Fruit fly (Drosophila melanogaster) whole organism, embryonic: ENCODE measurements around the gene CG43085.
A peak's percentile ranks its signal among the peaks of the same experiment; 100 is the strongest.

Source experiments
- Antp ChIP-seq: fragments of 200-800 bp; sonication (Bioruptor generic); optimal IDR thresholded peaks from 3 replicates; lab custom pipeline; 2016; ENCODE audit warnings: missing biosample characterization, missing genetic modification characterization
- CG14860 ChIP-seq: fragments of 200-800 bp; sonication (Bioruptor generic); IDR thresholded peaks from 3 replicates; pipeline ENCODE4 v1.3.6; 2022; ENCODE audit warnings: missing biosample characterization, missing genetic modification characterization; ENCODE audit not compliant: partially characterized antibody
- CG14965 ChIP-seq: fragments of 200-800 bp; sonication (Bioruptor generic); optimal IDR thresholded peaks from 2 replicates; lab custom pipeline; 2016; ENCODE audit warnings: missing biosample characterization, missing genetic modification characterization, borderline replicate concordance
- CG1602 ChIP-seq: fragments of 200-800 bp; sonication (Bioruptor generic); optimal IDR thresholded peaks from 3 replicates; lab custom pipeline; 2016; ENCODE audit warnings: missing biosample characterization, missing genetic modification characterization
- CG16815 ChIP-seq: fragments of 200-800 bp; sonication (Bioruptor generic); optimal IDR thresholded peaks from 3 replicates; lab custom pipeline; 2017; ENCODE audit warnings: missing biosample characterization, mild to moderate bottlenecking, missing genetic modification characterization
- CG17361 ChIP-seq: fragments of 200-800 bp; sonication (Bioruptor generic); IDR thresholded peaks from 3 replicates; pipeline ENCODE4 v1.3.6; 2022; ENCODE audit warnings: missing biosample characterization, missing genetic modification characterization
- CG18011 ChIP-seq: fragments of 200-800 bp; sonication (Bioruptor generic); optimal IDR thresholded peaks from 2 replicates; lab custom pipeline; 2017; ENCODE audit warnings: missing biosample characterization, missing genetic modification characterization, mild to moderate bottlenecking, moderate library complexity, missing genotype
- CG34376 ChIP-seq: fragments of 200-800 bp; sonication (Bioruptor generic); optimal IDR thresholded peaks from 2 replicates; lab custom pipeline; 2018; ENCODE audit warnings: missing biosample characterization, mild to moderate bottlenecking, missing genetic modification characterization
- CG5180 ChIP-seq: fragments of 200-800 bp; sonication (Bioruptor generic); optimal IDR thresholded peaks from 3 replicates; lab custom pipeline; 2017; ENCODE audit warnings: missing biosample characterization, missing genetic modification characterization, mild to moderate bottlenecking, moderate library complexity, missing genetic modification reagents
- CG6813 ChIP-seq: fragments of 200-800 bp; sonication (Bioruptor generic); optimal IDR thresholded peaks from 2 replicates; lab custom pipeline; 2017; ENCODE audit warnings: missing biosample characterization, missing genetic modification characterization, mild to moderate bottlenecking, moderate library complexity, missing genetic modification reagents
- CG7372 ChIP-seq: fragments of 200-800 bp; sonication (Bioruptor generic); IDR thresholded peaks from 2 replicates; pipeline ENCODE4 v1.3.6; 2022; ENCODE audit warnings: missing biosample characterization, missing genetic modification characterization
- CG7556 ChIP-seq: fragments of 200-800 bp; sonication (Bioruptor generic); optimal IDR thresholded peaks from 2 replicates; lab custom pipeline; 2017; ENCODE audit warnings: missing biosample characterization, mild to moderate bottlenecking, missing genetic modification characterization
- CG8089 ChIP-seq: fragments of 200-800 bp; sonication (Bioruptor generic); optimal IDR thresholded peaks from 3 replicates; lab custom pipeline; 2016; ENCODE audit warnings: missing biosample characterization, missing genetic modification characterization
- CG9215 ChIP-seq: fragments of 200-800 bp; sonication (Bioruptor generic); IDR thresholded peaks from 2 replicates; pipeline ENCODE4 v1.3.6; 2022; ENCODE audit warnings: missing biosample characterization, missing genetic modification characterization
- CG9437 ChIP-seq: fragments of 200-800 bp; sonication (Bioruptor generic); optimal IDR thresholded peaks from 2 replicates; lab custom pipeline; 2018; ENCODE audit warnings: missing biosample characterization, mild to moderate bottlenecking, missing genetic modification characterization
- CHES-1-like ChIP-seq: fragments of 200-800 bp; sonication (Bioruptor generic); optimal IDR thresholded peaks from 2 replicates; lab custom pipeline; 2016; ENCODE audit warnings: missing biosample characterization, missing genetic modification characterization
- CTCF ChIP-seq: fragments of 200-800 bp; sonication (Bioruptor generic); optimal IDR thresholded peaks from 2 replicates; lab custom pipeline; 2017; ENCODE audit warnings: missing biosample characterization, mild to moderate bottlenecking, missing genetic modification characterization, moderate library complexity
- Camta ChIP-seq: fragments of 200-800 bp; sonication (Bioruptor generic); optimal IDR thresholded peaks from 2 replicates; lab custom pipeline; 2016; ENCODE audit warnings: missing biosample characterization, missing genetic modification characterization
- Dip3 ChIP-seq: fragments of 200-800 bp; sonication (Bioruptor generic); optimal IDR thresholded peaks from 3 replicates; lab custom pipeline; 2016; ENCODE audit warnings: missing biosample characterization, missing genetic modification characterization
- Dll ChIP-seq: fragments of 200-800 bp; sonication (Bioruptor generic); IDR thresholded peaks from 4 replicates; pipeline ENCODE4 v1.3.6; 2022; ENCODE audit warnings: missing biosample characterization, missing genetic modification characterization; ENCODE audit not compliant: partially characterized antibody
- Hey ChIP-seq: fragments of 200-800 bp; sonication (Bioruptor generic); optimal IDR thresholded peaks from 3 replicates; lab custom pipeline; 2018; ENCODE audit warnings: missing biosample characterization, mild to moderate bottlenecking, missing genetic modification characterization
- Lim3 ChIP-seq: fragments of 200-800 bp; sonication (Bioruptor generic); IDR thresholded peaks from 2 replicates; pipeline ENCODE4 v1.3.6; 2022; ENCODE audit warnings: missing biosample characterization, missing genetic modification characterization
- Mad ChIP-seq: fragments of 200-800 bp; sonication (Bioruptor generic); optimal IDR thresholded peaks from 2 replicates; lab custom pipeline; 2016; ENCODE audit warnings: missing biosample characterization, missing genetic modification characterization
- Myb ChIP-seq: fragments of 200-800 bp; sonication (Bioruptor generic); optimal IDR thresholded peaks from 2 replicates; lab custom pipeline; 2016; ENCODE audit warnings: missing biosample characterization, missing genetic modification characterization
- Sox102F ChIP-seq: fragments of 200-800 bp; sonication (Bioruptor generic); optimal IDR thresholded peaks from 2 replicates; lab custom pipeline; 2018; ENCODE audit warnings: missing biosample characterization, mild to moderate bottlenecking, missing genetic modification characterization, moderate library complexity
- Sry-δ ChIP-seq: fragments of 200-800 bp; sonication (Bioruptor generic); optimal IDR thresholded peaks from 2 replicates; lab custom pipeline; 2016; ENCODE audit warnings: missing biosample characterization, missing genetic modification characterization
- Taf1 ChIP-seq: fragments of 200-800 bp; sonication (Bioruptor generic); IDR thresholded peaks from 2 replicates; pipeline ENCODE4 v1.3.6; 2022; ENCODE audit warnings: missing biosample characterization, missing genetic modification characterization
- Xbp1 ChIP-seq: fragments of 200-800 bp; sonication (Bioruptor generic); optimal IDR thresholded peaks from 3 replicates; lab custom pipeline; 2016; ENCODE audit warnings: missing biosample characterization, mild to moderate bottlenecking, missing genetic modification characterization
- bigmax ChIP-seq: fragments of 200-800 bp; sonication (Bioruptor generic); optimal IDR thresholded peaks from 2 replicates; lab custom pipeline; 2018; ENCODE audit warnings: missing biosample characterization, mild to moderate bottlenecking, missing genetic modification characterization
- cato ChIP-seq: fragments of 200-800 bp; sonication (Bioruptor generic); optimal IDR thresholded peaks from 2 replicates; lab custom pipeline; 2016; ENCODE audit warnings: missing biosample characterization, missing genetic modification characterization, borderline replicate concordance
- caup ChIP-seq: fragments of 200-800 bp; sonication (Bioruptor generic); optimal IDR thresholded peaks from 3 replicates; lab custom pipeline; 2017; ENCODE audit warnings: missing biosample characterization, mild to moderate bottlenecking, missing genetic modification characterization, moderate library complexity; ENCODE audit not compliant: severe bottlenecking
- ci ChIP-seq: fragments of 200-800 bp; sonication (Bioruptor generic); IDR thresholded peaks from 3 replicates; pipeline ENCODE4 v1.3.6; 2022; ENCODE audit warnings: missing biosample characterization, missing genetic modification characterization
- disco-r ChIP-seq: fragments of 200-800 bp; sonication (Bioruptor generic); optimal IDR thresholded peaks from 2 replicates; lab custom pipeline; 2016; ENCODE audit warnings: missing biosample characterization, missing genetic modification characterization
- dysf ChIP-seq: fragments of 200-800 bp; sonication (Bioruptor generic); IDR thresholded peaks from 3 replicates; pipeline ENCODE4 v1.3.6; 2022; ENCODE audit warnings: missing biosample characterization, missing genetic modification characterization
- ems ChIP-seq: fragments of 200-800 bp; sonication (Bioruptor generic); optimal IDR thresholded peaks from 3 replicates; lab custom pipeline; 2016; ENCODE audit warnings: missing biosample characterization, missing genetic modification characterization
- esg ChIP-seq: fragments of 200-800 bp; sonication (Bioruptor generic); conservative IDR thresholded peaks from 2 replicates; pipeline ENCODE4 v1.3.6; 2022; ENCODE audit warnings: missing biosample characterization, missing genetic modification characterization
- fu2 ChIP-seq: fragments of 200-800 bp; sonication (Bioruptor generic); optimal IDR thresholded peaks from 2 replicates; lab custom pipeline; 2016; ENCODE audit warnings: missing biosample characterization, missing genetic modification characterization
- gsb-n ChIP-seq: fragments of 200-800 bp; sonication (Bioruptor generic); optimal IDR thresholded peaks from 3 replicates; lab custom pipeline; 2018; ENCODE audit warnings: missing biosample characterization, mild to moderate bottlenecking, missing genetic modification characterization
- jing ChIP-seq: fragments of 200-800 bp; sonication (Bioruptor generic); optimal IDR thresholded peaks from 2 replicates; lab custom pipeline; 2018; ENCODE audit warnings: missing biosample characterization, mild to moderate bottlenecking, missing genetic modification characterization
- mam ChIP-seq: fragments of 200-800 bp; sonication (Bioruptor generic); optimal IDR thresholded peaks from 3 replicates; lab custom pipeline; 2016; ENCODE audit warnings: missing biosample characterization, missing genetic modification characterization
- odd ChIP-seq: fragments of 200-800 bp; sonication (Bioruptor generic); optimal IDR thresholded peaks from 2 replicates; lab custom pipeline; 2017; ENCODE audit warnings: missing biosample characterization, mild to moderate bottlenecking, missing genetic modification characterization
- pb ChIP-seq: fragments of 200-800 bp; sonication (Bioruptor generic); optimal IDR thresholded peaks from 3 replicates; lab custom pipeline; 2016; ENCODE audit warnings: missing biosample characterization, missing genetic modification characterization
- pho ChIP-seq: fragments of 200-800 bp; sonication (Bioruptor generic); optimal IDR thresholded peaks from 2 replicates; lab custom pipeline; 2016; ENCODE audit warnings: missing biosample characterization, missing genetic modification characterization
- psq ChIP-seq: fragments of 200-800 bp; sonication (Bioruptor generic); optimal IDR thresholded peaks from 2 replicates; lab custom pipeline; 2017; ENCODE audit warnings: missing biosample characterization, missing genetic modification characterization
- salm ChIP-seq: fragments of 200-800 bp; sonication (Bioruptor generic); optimal IDR thresholded peaks from 2 replicates; lab custom pipeline; 2018; ENCODE audit warnings: missing biosample characterization, mild to moderate bottlenecking, missing genetic modification characterization
- so ChIP-seq: fragments of 200-800 bp; sonication (Bioruptor generic); IDR thresholded peaks from 3 replicates; pipeline ENCODE4 v1.3.6; 2022; ENCODE audit warnings: missing biosample characterization, missing genetic modification characterization
- stwl ChIP-seq: fragments of 200-800 bp; sonication (Bioruptor generic); optimal IDR thresholded peaks from 3 replicates; lab custom pipeline; 2018; ENCODE audit warnings: missing biosample characterization, mild to moderate bottlenecking, missing genetic modification characterization, moderate library complexity
- tgo ChIP-seq: fragments of 200-800 bp; sonication (Bioruptor generic); IDR thresholded peaks from 3 replicates; pipeline ENCODE4 v1.3.6; 2022; ENCODE audit warnings: missing biosample characterization, missing genetic modification characterization
- trem ChIP-seq: fragments of 200-800 bp; optimal IDR thresholded peaks from 3 replicates; lab custom pipeline; 2019; ENCODE audit warnings: missing biosample characterization, mild to moderate bottlenecking, missing genetic modification characterization, moderate library complexity
- ttk ChIP-seq: fragments of 200-800 bp; sonication (Bioruptor generic); IDR thresholded peaks from 2 replicates; pipeline ENCODE4 v2.1.2; 2022; ENCODE audit warnings: missing biosample characterization, missing genetic modification characterization
- tup ChIP-seq: fragments of 200-800 bp; sonication (Bioruptor generic); optimal IDR thresholded peaks from 2 replicates; lab custom pipeline; 2016; ENCODE audit warnings: missing biosample characterization, mild to moderate bottlenecking, missing genetic modification characterization, moderate library complexity
- vfl ChIP-seq: fragments of 200-800 bp; sonication (Bioruptor generic); optimal IDR thresholded peaks from 2 replicates; lab custom pipeline; 2016; ENCODE audit warnings: missing biosample characterization, missing genetic modification characterization
- wek ChIP-seq: fragments of 200-800 bp; sonication (Bioruptor generic); optimal IDR thresholded peaks from 3 replicates; lab custom pipeline; 2018; ENCODE audit warnings: missing biosample characterization, mild to moderate bottlenecking, missing genetic modification characterization, moderate library complexity

CG43085 gene

DNA sequence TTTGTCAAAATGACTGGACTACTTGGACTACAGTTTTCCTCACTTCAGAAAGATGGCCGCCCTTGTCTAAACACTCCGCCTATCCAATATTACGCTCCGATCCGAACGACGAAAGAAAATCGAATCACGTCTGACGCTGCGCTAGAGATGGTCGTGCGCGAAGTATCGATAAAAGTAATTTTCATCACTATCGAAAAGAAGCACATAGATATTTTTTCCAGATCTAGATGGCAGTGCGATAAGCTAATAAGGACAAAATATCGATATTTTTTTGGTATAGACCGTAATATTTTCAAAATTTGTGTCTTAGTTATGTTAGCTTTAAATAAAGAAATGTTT lies 1.7 kb downstream of the CG43085 start, which contains the start of gene Pep (continued):
- no peak for TF ChIP-seq salm (tag; lab: Kevin White, UChicago)
- TF ChIP-seq pb = peak; percentile 13
- no peak for TF ChIP-seq CG16815 (GFP tag; lab: Kevin White, UChicago)
- TF ChIP-seq tgo (GFP tag; lab: Robert Waterston, UW) = no peak
- TF ChIP-seq mam (GFP tag; lab: Kevin White, UChicago) = peak; percentile 42
- no peak for TF ChIP-seq Dip3 (GFP tag; lab: Kevin White, UChicago)
- TF ChIP-seq CHES-1-like = peak; percentile 56
- TF ChIP-seq Camta (GFP tag; lab: Kevin White, UChicago) = peak; percentile 4
- TF ChIP-seq caup (GFP tag; lab: Kevin White, UChicago) = no peak
- TF ChIP-seq Xbp1 (GFP tag; lab: Kevin White, UChicago) = peak; percentile 40
- no peak for TF ChIP-seq CG5180
- peak; percentile 77 for TF ChIP-seq CTCF (GFP tag; lab: Kevin White, UChicago)
- TF ChIP-seq pho = peak; percentile 12
- no peak for TF ChIP-seq esg
- TF ChIP-seq Hey (tag; lab: Kevin White, UChicago) = no peak
- TF ChIP-seq CG6813 (GFP tag; lab: Kevin White, UChicago) = no peak
- TF ChIP-seq psq (GFP tag; lab: Kevin White, UChicago) = no peak
- peak; percentile 1 for TF ChIP-seq ems
- peak; percentile 92 for TF ChIP-seq trem (tag; lab: Kevin White, UChicago)
- TF ChIP-seq Mad (GFP tag; lab: Kevin White, UChicago) = peak; percentile 34
- TF ChIP-seq CG14860 (GFP tag; lab: Robert Waterston, UW) = peak; percentile 98
- no peak for TF ChIP-seq jing
- TF ChIP-seq odd (GFP tag; lab: Kevin White, UChicago) = no peak
- no peak for TF ChIP-seq bigmax (GFP tag; lab: Kevin White, UChicago)
- TF ChIP-seq CG9215 (GFP tag; lab: Robert Waterston, UW) = no peak
- no peak for TF ChIP-seq CG14965
- peak; percentile 100 for TF ChIP-seq Sry-δ (GFP tag; lab: Kevin White, UChicago)
- TF ChIP-seq CG9437 (GFP tag; lab: Kevin White, UChicago) = peak; percentile 49
- TF ChIP-seq wek = peak; percentile 71
- TF ChIP-seq tup = no peak
- TF ChIP-seq stwl = peak; percentile 93
- no peak for TF ChIP-seq Lim3
- TF ChIP-seq ttk (GFP tag; lab: Robert Waterston, UW) = no peak
- no peak for TF ChIP-seq CG34376
- no peak for TF ChIP-seq CG1602 (GFP tag; lab: Kevin White, UChicago)
- no peak for TF ChIP-seq dysf (GFP tag; lab: Robert Waterston, UW)
- no peak for TF ChIP-seq disco-r (GFP tag; lab: Kevin White, UChicago)
- TF ChIP-seq fu2 (GFP tag; lab: Kevin White, UChicago) = no peak
- TF ChIP-seq CG18011 (GFP tag; lab: Kevin White, UChicago) = no peak
- no peak for TF ChIP-seq CG7372 (GFP tag; lab: Robert Waterston, UW)
- peak; percentile 53; the same call in 2 of the 3 replicates for TF ChIP-seq CG17361 (GFP tag; lab: Robert Waterston, UW)
- TF ChIP-seq so (GFP tag; lab: Robert Waterston, UW) = no peak
- no peak for TF ChIP-seq gsb-n (tag; lab: Kevin White, UChicago)
- TF ChIP-seq ci (GFP tag; lab: Robert Waterston, UW) = no peak; the same call in 2 of the 3 replicates
- TF ChIP-seq vfl (GFP tag; lab: Kevin White, UChicago) = peak; percentile 38
- TF ChIP-seq Taf1 = no peak
- no peak for TF ChIP-seq cato (GFP tag; lab: Kevin White, UChicago)
- TF ChIP-seq CG7556 (GFP tag; lab: Kevin White, UChicago) = no peak
- peak; percentile 81 for TF ChIP-seq Myb (GFP tag; lab: Kevin White, UChicago)
- TF ChIP-seq Sox102F (GFP tag; lab: Kevin White, UChicago) = no peak
- TF ChIP-seq Antp (GFP tag; lab: Kevin White, UChicago) = peak; percentile 34
- TF ChIP-seq Dll (GFP tag; lab: Robert Waterston, UW) = peak; percentile 97
- peak; percentile 29 for TF ChIP-seq CG8089 (GFP tag; lab: Kevin White, UChicago)
